Fruit fly (Drosophila melanogaster): ENCODE results near the gene Cyp4g15.

- TF ChIP-seq CTCF (optimal IDR thresholded peaks at IDR 0.05) (no peak), CG8478 (optimal IDR thresholded peaks at IDR 0.05) (no peak)
These were observed 18.6 kb downstream of the Cyp4g15 start for dm6 chrX:11495474-11495873.
